Worm (Caenorhabditis elegans) whole organism, late embryonic: ENCODE data around the gene Y94H6A.7.

ENCODE experiments used
- fkh-10 ChIP-seq: fragments of 150-350 bp; optimal IDR thresholded peaks from 2 replicates; lab custom pipeline; 2014; ENCODE audit warnings: missing biosample characterization, missing genetic modification reagents, missing genetic modification characterization
- sdc-2 ChIP-seq: sonication (generic microtip); optimal IDR thresholded peaks from 2 replicates; lab custom pipeline; 2016; ENCODE audit warnings: missing genotype, missing genetic modification characterization, missing compliant biosample characterization

DNA sequence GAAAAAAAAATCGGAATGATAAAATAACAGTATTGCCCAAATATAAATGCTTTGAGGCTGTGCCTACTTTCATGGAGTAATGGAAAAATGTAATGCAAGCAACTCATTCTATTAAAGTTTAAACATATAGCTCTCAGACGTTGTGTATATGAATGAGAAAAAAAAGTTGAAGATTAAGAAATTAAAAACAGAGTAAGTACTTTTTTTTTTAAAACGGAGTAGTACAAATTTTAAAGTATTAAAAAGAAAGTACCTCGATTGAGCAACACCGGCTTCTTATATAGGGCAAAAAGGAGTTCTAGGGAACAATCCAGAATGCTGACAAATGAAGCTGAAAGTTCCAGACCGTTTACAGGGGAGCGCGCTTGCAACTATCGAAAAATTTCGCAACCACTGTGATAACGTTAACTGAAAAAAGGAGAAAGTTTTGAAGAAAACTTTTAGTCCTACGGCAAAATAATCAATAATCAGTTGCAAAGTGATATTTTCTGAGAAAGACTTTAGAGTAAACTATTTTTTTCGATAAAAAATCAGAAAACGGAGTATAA is 5.2 kb downstream of the Y94H6A.7 start:
- TF ChIP-seq fkh-10 (GFP tag; lab: Kevin White, UChicago) (no peak), sdc-2 (tag; lab: Kevin White, UChicago) (no peak)
